Worm (Caenorhabditis elegans): ENCODE measurements around the gene maoc-1.

- TF ChIP-seq cog-1 (tag; optimal IDR thresholded peaks at IDR 0.05) (no peak), klf-2 (GFP tag; conservative IDR thresholded peaks at IDR 0.05) (no peak), T22C8.4 (GFP tag; IDR thresholded peaks at IDR 0.05) (no peak), ztf-29 (GFP tag; IDR thresholded peaks at IDR 0.05) (no peak), med-1 (GFP tag; optimal IDR thresholded peaks at IDR 0.05; ENCODE audit: insufficient read depth) (no peak)
Observed at ce11 chrII:7187110-7187509, 9.0 kb upstream of the maoc-1 start, which contains the start of gene C27H5.6.

Measured in whole organism, midembryonic.